Worm (Caenorhabditis elegans) whole organism, late embryonic: ENCODE measurements around the gene npr-15.

ENCODE experiments used
- C08G9.2 ChIP-seq: sonication (generic microtip); optimal IDR thresholded peaks from 2 replicates; lab custom pipeline; 2016; ENCODE audit warnings: mild to moderate bottlenecking, missing genetic modification characterization, moderate library complexity, missing compliant biosample characterization
- C38D4.7 ChIP-seq: fragments of 200-800 bp; sonication (Bioruptor generic); optimal IDR thresholded peaks from 2 replicates; lab custom pipeline; 2018; ENCODE audit warnings: mild to moderate bottlenecking, missing genetic modification characterization, moderate library complexity, missing compliant biosample characterization
- T23F11.4 ChIP-seq: fragments of 200-800 bp; sonication (Bioruptor generic); optimal IDR thresholded peaks from 2 replicates; lab custom pipeline; 2018; ENCODE audit warnings: mild to moderate bottlenecking, missing genetic modification characterization, missing compliant biosample characterization
- ama-1 ChIP-seq: fragments of 150-350 bp; optimal IDR thresholded peaks from 2 replicates; lab custom pipeline; 2014
- ceh-18 ChIP-seq: sonication (generic microtip); optimal IDR thresholded peaks from 2 replicates; lab custom pipeline; 2016; ENCODE audit warnings: missing genetic modification characterization, missing compliant biosample characterization
- ceh-24 ChIP-seq: sonication (generic microtip); optimal IDR thresholded peaks from 2 replicates; lab custom pipeline; 2016; ENCODE audit warnings: mild to moderate bottlenecking, missing genetic modification characterization, missing compliant biosample characterization
- ceh-34 ChIP-seq: sonication (generic microtip); optimal IDR thresholded peaks from 2 replicates; lab custom pipeline; 2016; ENCODE audit warnings: mild to moderate bottlenecking, missing genetic modification characterization, missing compliant biosample characterization
- che-1 ChIP-seq: sonication (generic microtip); optimal IDR thresholded peaks from 2 replicates; lab custom pipeline; 2016; ENCODE audit warnings: mild to moderate bottlenecking, missing genetic modification characterization, missing compliant biosample characterization
- dmd-4 ChIP-seq: sonication (generic microtip); optimal IDR thresholded peaks from 2 replicates; lab custom pipeline; 2016; ENCODE audit warnings: borderline replicate concordance, missing genetic modification characterization, missing compliant biosample characterization
- fax-1 ChIP-seq: sonication (generic microtip); optimal IDR thresholded peaks from 2 replicates; lab custom pipeline; 2016; ENCODE audit warnings: missing genotype, missing genetic modification characterization, missing compliant biosample characterization
- hlh-15 ChIP-seq: sonication (generic microtip); optimal IDR thresholded peaks from 2 replicates; lab custom pipeline; 2016; ENCODE audit warnings: missing genetic modification characterization, missing compliant biosample characterization
- hlh-30 ChIP-seq: sonication (generic microtip); optimal IDR thresholded peaks from 2 replicates; lab custom pipeline; 2017; ENCODE audit warnings: antibody characterized with exemption, missing genetic modification characterization, missing compliant biosample characterization; ENCODE audit not compliant: insufficient read depth
- hlh-6 ChIP-seq: sonication (generic microtip); optimal IDR thresholded peaks from 2 replicates; lab custom pipeline; 2016; ENCODE audit warnings: missing genotype, missing genetic modification characterization, missing compliant biosample characterization
- hlh-8 ChIP-seq: sonication (generic microtip); optimal IDR thresholded peaks from 2 replicates; lab custom pipeline; 2016; ENCODE audit warnings: missing genotype, missing genetic modification characterization, missing compliant biosample characterization
- madf-2 ChIP-seq: sonication (generic microtip); optimal IDR thresholded peaks from 2 replicates; lab custom pipeline; 2017; ENCODE audit warnings: missing genetic modification characterization, missing compliant biosample characterization
- nfya-1 ChIP-seq: sonication (generic microtip); optimal IDR thresholded peaks from 2 replicates; lab custom pipeline; 2017; ENCODE audit warnings: missing genetic modification characterization, mild to moderate bottlenecking, missing compliant biosample characterization, antibody characterized with exemption, moderate library complexity
- nhr-11 ChIP-seq: fragments of 150-350 bp; optimal IDR thresholded peaks from 2 replicates; lab custom pipeline; 2014; ENCODE audit warnings: missing biosample characterization, missing genetic modification characterization
- npax-4 ChIP-seq: sonication (generic microtip); optimal IDR thresholded peaks from 2 replicates; lab custom pipeline; 2016; ENCODE audit warnings: missing genetic modification characterization, missing compliant biosample characterization
- odd-2 ChIP-seq: sonication (generic microtip); optimal IDR thresholded peaks from 2 replicates; lab custom pipeline; 2017; ENCODE audit warnings: antibody characterized with exemption, mild to moderate bottlenecking, missing genetic modification characterization, missing compliant biosample characterization
- pax-1 ChIP-seq: fragments of 150-350 bp; optimal IDR thresholded peaks from 2 replicates; lab custom pipeline; 2014; ENCODE audit warnings: missing biosample characterization, missing genetic modification characterization
- pha-4 ChIP-seq: fragments of 150-350 bp; optimal IDR thresholded peaks from 2 replicates; lab custom pipeline; 2018; ENCODE audit warnings: missing biosample characterization, missing genetic modification reagents, missing genetic modification characterization
- pros-1 ChIP-seq: fragments of 150-350 bp; optimal IDR thresholded peaks from 2 replicates; lab custom pipeline; 2014; ENCODE audit warnings: missing biosample characterization, missing genetic modification reagents, missing genetic modification characterization
- ref-2 ChIP-seq: sonication (generic microtip); optimal IDR thresholded peaks from 2 replicates; lab custom pipeline; 2016; ENCODE audit warnings: missing genetic modification characterization, missing compliant biosample characterization
- rnt-1 ChIP-seq: sonication (generic microtip); optimal IDR thresholded peaks from 2 replicates; lab custom pipeline; 2016; ENCODE audit warnings: missing genetic modification characterization, missing compliant biosample characterization
- sdc-2 ChIP-seq: sonication (generic microtip); optimal IDR thresholded peaks from 2 replicates; lab custom pipeline; 2016; ENCODE audit warnings: missing genotype, missing genetic modification characterization, missing compliant biosample characterization
- sox-2 ChIP-seq: fragments of 200-800 bp; sonication (Bioruptor generic); IDR thresholded peaks from 2 replicates; pipeline ENCODE4 v1.3.6; 2022; ENCODE audit warnings: missing genetic modification reagents, missing genetic modification characterization, missing compliant biosample characterization
- syd-9 ChIP-seq: sonication (generic microtip); optimal IDR thresholded peaks from 2 replicates; lab custom pipeline; 2016; ENCODE audit warnings: mild to moderate bottlenecking, missing genetic modification characterization, moderate library complexity, missing compliant biosample characterization
- tbx-2 ChIP-seq: sonication (generic microtip); optimal IDR thresholded peaks from 2 replicates; lab custom pipeline; 2016; ENCODE audit warnings: missing genetic modification characterization, missing compliant biosample characterization
- ttx-3 ChIP-seq: sonication (generic microtip); optimal IDR thresholded peaks from 2 replicates; lab custom pipeline; 2016; ENCODE audit warnings: missing genetic modification reagents, missing genetic modification characterization, missing compliant biosample characterization
- unc-3 ChIP-seq, 2 experiments: fragments of 200-800 bp in 1 of 2; sonication (Bioruptor generic) in 1 of 2; sonication (generic microtip) in 1 of 2; conservative IDR thresholded peaks in 1 of 2; optimal IDR thresholded peaks in 1 of 2; 2 replicates each; pipeline versions ENCODE4 v1.3.6 to Lab custom; 2016 to 2022; ENCODE audit warnings: missing compliant biosample characterization in 2 of 2, missing genetic modification characterization in 2 of 2, missing genetic modification reagents in 1 of 2
- unc-42 ChIP-seq: sonication (generic microtip); optimal IDR thresholded peaks from 2 replicates; lab custom pipeline; 2016; ENCODE audit warnings: missing genotype, missing genetic modification characterization, missing compliant biosample characterization

npr-15 gene

DNA sequence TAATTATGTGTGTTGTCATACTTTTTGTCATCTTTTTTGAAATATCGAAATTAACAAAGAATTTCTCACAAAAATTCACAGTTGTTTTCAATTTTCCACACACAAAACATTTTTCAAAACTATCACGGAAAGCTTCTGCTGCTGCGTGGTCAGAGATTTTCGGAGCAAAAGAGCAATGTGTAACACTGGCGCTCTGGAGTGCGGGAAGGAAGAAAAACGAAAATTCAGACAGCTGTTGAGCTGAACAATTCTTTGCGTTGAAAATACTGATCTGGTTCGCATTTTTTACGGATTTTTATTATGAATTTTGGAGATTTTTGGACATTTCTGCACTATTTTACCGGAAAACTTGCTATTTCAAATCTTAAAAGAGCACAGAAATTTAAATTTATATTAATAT, 50.9 kb downstream of the npr-15 start:
- TF ChIP-seq che-1 (tag; lab: Kevin White, UChicago) (no peak), npax-4 (no peak), ttx-3 (no peak), nhr-11 (tag; lab: Kevin White, UChicago) (no peak), pha-4 (tag; lab: Kevin White, UChicago) (no peak), pax-1 (no peak)

DNA sequence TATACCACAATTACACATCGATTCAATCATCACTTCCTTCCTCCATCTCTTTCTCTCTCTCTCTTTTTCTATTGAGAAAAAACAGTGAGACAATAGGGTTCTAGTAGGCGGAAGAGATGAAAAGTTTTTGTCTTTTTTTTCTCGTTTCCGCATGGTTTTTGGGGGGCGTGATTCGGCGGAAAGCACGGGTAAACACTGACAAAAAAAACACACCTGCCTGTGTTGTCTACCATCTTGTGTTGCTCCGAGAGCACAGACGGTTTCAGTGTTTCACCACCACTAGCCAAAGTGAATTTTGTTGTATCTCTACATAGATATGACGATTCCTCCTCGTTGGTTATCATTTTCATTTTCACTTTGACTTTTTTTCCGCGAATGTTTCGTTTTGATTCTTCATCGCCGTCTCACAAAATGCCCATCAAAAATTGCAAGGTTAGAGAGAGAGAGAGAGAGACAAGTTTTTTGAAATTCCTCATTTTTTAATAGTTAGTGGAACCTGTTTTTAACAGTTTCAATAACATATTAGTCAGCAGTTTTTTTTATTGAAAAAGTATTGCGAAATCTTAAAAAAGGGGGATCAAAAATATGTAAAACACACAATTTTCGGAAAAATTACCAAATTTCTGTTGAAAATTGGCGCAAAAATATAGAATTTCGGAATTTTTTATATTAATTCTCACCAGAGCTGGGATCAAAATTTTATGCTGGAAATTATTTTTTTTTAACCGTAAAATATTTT, 57.1 kb downstream of the npr-15 start:
- TF ChIP-seq hlh-15 (tag; lab: Kevin White, UChicago) (no peak), C38D4.7 (GFP tag; lab: Kevin White, UChicago) (no peak), ref-2 (tag; lab: Kevin White, UChicago) (no peak), hlh-8 (tag; lab: Kevin White, UChicago) (no peak), T23F11.4 (GFP tag; lab: Kevin White, UChicago) (no peak), nhr-11 (tag; lab: Kevin White, UChicago) (no peak), ceh-18 (tag; lab: Kevin White, UChicago) (no peak), hlh-30 (tag; lab: Kevin White, UChicago) (no peak), ceh-34 (tag; lab: Kevin White, UChicago) (no peak), sdc-2 (tag; lab: Kevin White, UChicago) (no peak), hlh-6 (no peak), nfya-1 (tag; lab: Kevin White, UChicago) (no peak), tbx-2 (tag; lab: Kevin White, UChicago) (no peak), pros-1 (tag; lab: Kevin White, UChicago) (no peak), syd-9 (no peak), sox-2 (no peak)

DNA sequence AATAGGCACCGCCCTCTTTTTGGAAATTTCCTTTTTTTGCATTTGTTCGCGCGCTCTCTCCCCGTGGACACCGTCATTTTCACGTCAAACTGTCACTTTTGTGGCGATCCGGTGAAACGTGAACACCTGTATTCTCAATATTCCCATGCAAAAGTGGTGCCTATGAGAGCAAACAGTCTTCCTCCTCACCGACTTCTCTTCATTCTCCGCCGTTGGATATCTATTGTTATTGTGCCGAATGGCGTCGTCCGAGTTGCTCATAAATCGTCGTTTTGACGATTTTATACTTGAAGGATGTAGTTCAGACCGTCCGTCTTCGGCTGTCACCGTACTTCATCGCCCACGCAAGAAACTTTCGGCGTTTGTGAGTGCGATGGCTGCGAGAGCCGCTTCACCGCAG, 58.6 kb downstream of the npr-15 start, which contains the start of gene rilp-1:
Gene rilp-1 (plus strand): TSS at position 301 of the 400 bp plus-strand sequence.
- TF ChIP-seq madf-2 (tag; lab: Kevin White, UChicago), result no peak
- no peak for TF ChIP-seq fax-1 (tag; lab: Kevin White, UChicago)
- no peak for TF ChIP-seq odd-2 (tag; lab: Kevin White, UChicago)
- no peak for TF ChIP-seq unc-3 (GFP tag; conservative IDR thresholded peaks at IDR 0.05; lab: Robert Waterston, UW)
- no peak for TF ChIP-seq unc-3 (tag; optimal IDR thresholded peaks at IDR 0.05; lab: Kevin White, UChicago)
- no peak for TF ChIP-seq C38D4.7 (GFP tag; lab: Kevin White, UChicago)
- TF ChIP-seq ttx-3, result no peak
- no peak for TF ChIP-seq C08G9.2 (tag; lab: Kevin White, UChicago)
- TF ChIP-seq, all 69 proteins: peak for 0

DNA sequence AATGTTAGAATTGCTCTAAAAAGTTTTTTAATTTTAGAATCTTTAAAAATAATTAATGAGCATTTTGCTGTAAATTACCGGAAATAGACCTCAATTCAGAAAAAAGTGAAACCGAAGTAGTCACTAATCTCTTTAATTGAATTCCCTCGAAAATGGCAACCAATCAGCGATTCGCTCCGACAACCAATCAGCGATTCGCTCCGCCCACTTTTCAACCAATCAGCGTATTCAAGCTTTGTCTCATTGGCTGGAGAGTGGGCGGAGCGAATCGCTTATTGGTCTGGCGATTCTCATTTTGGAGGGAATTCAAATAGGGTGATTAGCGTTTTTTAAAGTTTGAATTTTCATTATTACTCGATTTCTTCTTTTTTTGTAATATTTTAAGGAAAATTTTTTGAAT, 59.6 kb downstream of the npr-15 start:
- peak; percentile 96 for TF ChIP-seq nfya-1 (tag; lab: Kevin White, UChicago)
- no peak for TF ChIP-seq rnt-1 (tag; lab: Kevin White, UChicago)

DNA sequence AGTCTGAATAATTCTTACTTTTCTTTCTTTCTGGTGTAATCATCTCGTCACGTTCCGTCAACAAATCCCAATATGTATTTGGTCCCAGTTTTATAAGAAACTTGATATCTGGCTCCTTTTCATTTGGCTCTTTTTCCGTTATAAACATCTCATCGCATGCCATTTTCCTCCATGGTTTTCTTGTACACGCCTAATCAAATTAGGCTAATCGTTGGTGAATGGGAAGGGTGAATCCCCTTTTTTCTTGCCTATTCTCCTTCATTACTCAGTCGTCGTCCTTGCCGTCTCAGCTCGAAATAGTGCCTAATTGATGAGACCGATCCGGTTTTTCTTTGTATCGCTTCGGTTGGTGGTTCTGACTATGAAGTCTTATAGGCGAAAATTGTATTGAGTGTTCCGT, 60.3 kb downstream of the npr-15 start:
- no peak for TF ChIP-seq ceh-24 (tag; lab: Kevin White, UChicago)
- peak; percentile 75 for TF ChIP-seq unc-42 (tag; lab: Kevin White, UChicago)
- no peak for TF ChIP-seq ama-1
- TF ChIP-seq dmd-4 (tag; lab: Kevin White, UChicago), result no peak
